Fruit fly (Drosophila melanogaster): ENCODE results near the gene CG12301.

- TF ChIP-seq CTCF (optimal IDR thresholded peaks at IDR 0.05) (no peak), CG8478 (optimal IDR thresholded peaks at IDR 0.05) (no peak)
Measured at dm6 chr3L:15610109-15610508, 29.5 kb downstream of the CG12301 start, which contains the start of gene CG7650.

All from S2 (cell line).